Worm (Caenorhabditis elegans) whole organism, midembryonic: ENCODE results near the gene M163.8.
A peak's percentile ranks its signal among the peaks of the same experiment; 100 is the strongest.
"Not testable (repeated sequence)": the region's sequence is repeated elsewhere in the genome, so short reads cannot be mapped to it uniquely, and the experiment has no call there.

Experiments used
- T22C8.4 ChIP-seq: fragments of 200-800 bp; sonication (Bioruptor generic); IDR thresholded peaks from 2 replicates; pipeline ENCODE4 v1.3.6; 2022; ENCODE audit warnings: missing genetic modification characterization, missing compliant biosample characterization
- cog-1 ChIP-seq: sonication (generic microtip); optimal IDR thresholded peaks from 2 replicates; lab custom pipeline; 2016; ENCODE audit warnings: missing genetic modification characterization, missing compliant biosample characterization
- flt-1 ChIP-seq: fragments of 200-800 bp; sonication (Bioruptor generic); IDR thresholded peaks from 2 replicates; pipeline ENCODE4 v1.3.6; 2022; ENCODE audit warnings: missing genetic modification characterization, missing compliant biosample characterization
- klf-2 ChIP-seq: fragments of 200-800 bp; sonication (Bioruptor generic); conservative IDR thresholded peaks from 2 replicates; pipeline ENCODE4 v1.3.6; 2022; ENCODE audit warnings: missing genetic modification reagents, missing genetic modification characterization, missing compliant biosample characterization
- med-1 ChIP-seq: sonication (generic microtip); optimal IDR thresholded peaks from 2 replicates; lab custom pipeline; 2017; ENCODE audit warnings: missing genetic modification characterization, mild to moderate bottlenecking, missing compliant biosample characterization, antibody characterized with exemption, missing genetic modification reagents; ENCODE audit not compliant: insufficient read depth
- ref-1 ChIP-seq: fragments of 200-800 bp; sonication (Bioruptor generic); conservative IDR thresholded peaks from 2 replicates; pipeline ENCODE4 v1.3.6; 2022; ENCODE audit warnings: missing genetic modification reagents, missing genetic modification characterization, missing compliant biosample characterization
- tab-1 ChIP-seq: fragments of 200-800 bp; sonication (Bioruptor generic); IDR thresholded peaks from 2 replicates; pipeline ENCODE4 v1.3.6; 2022; ENCODE audit warnings: missing genetic modification characterization, missing compliant biosample characterization
- ztf-23 ChIP-seq: fragments of 200-800 bp; sonication (Bioruptor generic); IDR thresholded peaks from 2 replicates; pipeline ENCODE4 v1.3.6; 2022; ENCODE audit warnings: missing genetic modification reagents, missing genetic modification characterization, missing compliant biosample characterization
- ztf-29 ChIP-seq: fragments of 200-800 bp; sonication (Bioruptor generic); IDR thresholded peaks from 2 replicates; pipeline ENCODE4 v1.3.6; 2022; ENCODE audit warnings: missing genetic modification reagents, missing genetic modification characterization, missing compliant biosample characterization

Gene M163.8

DNA sequence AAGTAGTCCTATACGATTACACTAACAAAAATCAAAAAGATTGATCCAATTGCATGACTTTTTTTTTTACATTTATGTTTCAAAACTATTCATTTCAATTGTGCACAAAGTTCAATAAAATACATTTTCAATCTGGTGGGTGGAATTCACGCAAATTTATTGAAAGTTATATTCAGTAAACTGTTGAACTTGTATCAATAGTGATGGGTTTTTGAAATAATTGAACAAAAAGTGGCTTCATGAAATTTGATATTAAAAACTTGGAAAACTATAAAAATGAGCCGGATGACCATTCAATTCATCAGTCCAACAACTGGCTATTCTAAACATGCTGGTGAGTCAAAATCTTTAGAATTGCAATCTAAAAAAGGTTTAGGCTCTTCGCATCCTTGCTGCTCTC lies 38.3 kb downstream of the M163.8 start, which contains the start of gene nspc-16:
Gene nspc-16 (plus strand): TSS at position 301 of the 400 bp plus-strand sequence.
- TF ChIP-seq T22C8.4 (GFP tag; lab: Robert Waterston, UW): no peak
- no peak for TF ChIP-seq ztf-23 (GFP tag; lab: Robert Waterston, UW)

DNA sequence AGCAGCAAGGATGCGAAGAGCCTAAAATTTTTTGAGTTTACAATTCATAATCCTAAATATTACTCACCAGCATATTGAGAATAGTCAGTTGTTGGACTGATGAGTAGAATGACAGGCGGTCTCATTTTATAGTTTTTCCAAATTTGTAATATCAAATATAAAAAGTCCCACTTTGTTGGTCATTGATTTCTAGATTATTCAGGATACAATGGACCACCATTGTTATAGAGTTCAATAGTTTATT lies 40.1 kb downstream of the M163.8 start, which contains the start of gene nspc-17:
Gene nspc-17 (minus strand): TSS at position 101 of the 244 bp plus-strand sequence.
- TF ChIP-seq ztf-29 (GFP tag; lab: Robert Waterston, UW); flt-1; ref-1 (GFP tag; lab: Robert Waterston, UW): not testable (repeated sequence)

DNA sequence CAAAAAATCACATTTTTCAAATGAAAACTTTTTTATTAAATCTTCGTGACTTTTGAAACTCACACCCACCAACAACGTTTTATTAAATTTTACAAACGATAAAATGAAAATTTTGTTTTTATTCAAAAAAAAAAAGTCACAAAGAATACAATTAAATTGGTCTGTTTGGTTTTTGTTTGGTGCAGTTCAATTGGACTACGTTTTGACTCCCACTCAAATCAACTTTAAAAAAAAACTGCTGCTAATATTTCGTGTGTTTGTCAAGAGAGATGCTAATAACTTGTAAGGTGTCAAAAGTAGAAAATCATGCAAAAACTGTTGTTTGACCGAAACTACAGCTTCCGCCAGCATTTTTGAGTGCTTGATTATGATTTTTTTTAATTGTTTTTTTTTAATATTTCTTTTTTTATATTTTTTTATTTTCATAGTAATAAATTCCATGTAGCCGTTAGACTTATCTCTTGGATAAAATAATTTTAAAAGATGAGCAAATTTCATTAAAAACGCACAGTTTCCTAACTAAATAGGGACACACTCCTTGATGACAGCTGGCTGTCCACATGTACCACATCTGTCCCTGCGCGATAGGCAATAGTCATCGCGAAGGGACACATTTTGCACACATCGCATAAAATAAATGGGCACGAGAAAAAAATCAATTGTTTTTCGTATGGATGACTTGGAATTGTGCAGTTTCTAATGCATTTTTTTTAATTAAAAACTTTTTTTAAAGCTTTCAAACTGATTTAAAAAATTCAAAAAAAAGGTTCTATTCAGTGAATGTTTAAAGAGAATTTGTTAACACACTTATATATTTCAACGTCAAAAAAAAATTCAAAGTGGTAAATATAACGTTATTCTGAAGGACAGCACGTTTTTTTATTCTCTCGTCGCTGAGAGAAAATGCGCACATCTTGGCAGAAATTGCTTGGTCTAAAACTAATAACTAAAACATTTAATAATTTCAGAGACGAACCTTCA lies 40.7 kb downstream of the M163.8 start:
- TF ChIP-seq flt-1 (peak; percentile 89), cog-1 (peak; percentile 99), T22C8.4 (GFP tag; lab: Robert Waterston, UW) (peak; percentile 99), ref-1 (GFP tag; lab: Robert Waterston, UW) (no peak), ztf-23 (GFP tag; lab: Robert Waterston, UW) (peak; percentile 89), tab-1 (GFP tag; lab: Robert Waterston, UW) (no peak; the same call in 1 of the 2 replicates), klf-2 (GFP tag; lab: Robert Waterston, UW) (peak; percentile 55; the same call in 1 of the 2 replicates), ztf-29 (GFP tag; lab: Robert Waterston, UW) (peak; percentile 75), med-1 (GFP tag; lab: Kevin White, UChicago) (peak; percentile 46)

DNA sequence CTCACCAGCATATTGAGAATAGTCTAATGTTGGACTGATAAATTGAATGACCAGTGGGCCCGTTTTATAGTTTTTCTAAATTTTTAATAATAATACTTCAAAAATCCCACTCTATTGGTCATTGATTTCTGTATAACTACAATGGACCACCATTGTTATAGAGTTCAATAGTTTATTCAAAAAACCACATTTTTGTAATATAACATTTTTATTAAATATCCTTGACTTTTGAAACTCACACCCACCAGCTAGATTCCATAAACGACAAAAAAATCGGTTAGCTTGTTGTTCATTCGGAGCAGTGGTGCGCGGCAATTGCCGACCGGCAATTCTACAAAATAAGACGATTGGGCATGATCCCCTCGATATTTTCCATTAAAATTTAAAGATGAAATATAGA lies 42.6 kb downstream of the M163.8 start, which contains the start of gene nspc-18:
Gene nspc-18 (minus strand): TSS at position 101 of the 400 bp plus-strand sequence.
- TF ChIP-seq ztf-29 (GFP tag; lab: Robert Waterston, UW) (no peak), flt-1 (no peak), T22C8.4 (GFP tag; lab: Robert Waterston, UW) (no peak), tab-1 (GFP tag; lab: Robert Waterston, UW) (no peak), cog-1 (no peak), ref-1 (GFP tag; lab: Robert Waterston, UW) (no peak), ztf-23 (GFP tag; lab: Robert Waterston, UW) (no peak), klf-2 (GFP tag; lab: Robert Waterston, UW) (no peak), med-1 (GFP tag; lab: Kevin White, UChicago) (no peak)

DNA sequence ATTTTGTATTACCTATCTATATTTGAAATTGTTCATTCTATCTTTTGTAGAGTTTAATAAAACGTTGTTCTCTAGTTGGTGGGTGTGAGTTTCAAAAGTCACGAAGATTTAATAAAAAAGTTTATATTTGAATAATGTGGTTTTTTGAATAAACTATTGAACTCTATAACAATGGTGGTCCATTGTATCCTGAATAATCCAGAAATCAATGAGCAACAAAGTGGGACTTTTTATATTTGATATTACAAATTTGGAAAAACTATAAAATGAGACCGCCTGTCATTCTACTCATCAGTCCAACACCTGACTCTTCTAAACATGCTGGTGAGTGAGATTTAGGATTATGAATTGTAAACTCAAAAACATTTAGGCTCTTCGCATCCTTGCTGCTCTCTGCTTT lies 43.5 kb downstream of the M163.8 start, which contains the start of gene nspc-19:
Gene nspc-19 (plus strand): TSS at position 301 of the 400 bp plus-strand sequence.
- TF ChIP-seq med-1 (GFP tag; lab: Kevin White, UChicago); cog-1; tab-1 (GFP tag; lab: Robert Waterston, UW): not testable (repeated sequence)

DNA sequence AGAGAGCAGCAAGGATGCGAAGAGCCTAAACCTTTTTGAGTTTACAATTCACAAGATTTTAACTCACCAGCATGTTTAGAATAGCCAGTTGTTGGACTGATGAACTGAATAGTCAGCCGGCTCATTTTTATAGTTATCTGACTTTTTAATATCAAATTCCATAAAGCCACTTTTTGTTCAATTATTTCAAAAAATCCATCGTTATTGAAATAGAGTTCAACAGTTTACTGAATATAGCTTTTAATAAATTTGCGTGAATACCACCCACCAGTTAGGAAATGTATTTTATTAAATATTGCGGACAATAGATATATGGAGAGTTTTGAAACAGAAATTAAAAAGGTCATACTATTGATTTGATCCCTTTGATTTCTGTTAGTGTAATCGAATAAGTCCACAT lies 45.2 kb downstream of the M163.8 start, which contains the start of gene nspc-20:
Gene nspc-20 (minus strand): TSS at position 101 of the 400 bp plus-strand sequence.
- TF ChIP-seq klf-2 (GFP tag; lab: Robert Waterston, UW) (no peak), cog-1 (no peak), flt-1 (no peak), tab-1 (GFP tag; lab: Robert Waterston, UW) (no peak), ref-1 (GFP tag; lab: Robert Waterston, UW) (no peak), ztf-23 (GFP tag; lab: Robert Waterston, UW) (no peak), ztf-29 (GFP tag; lab: Robert Waterston, UW) (no peak), med-1 (GFP tag; lab: Kevin White, UChicago) (no peak), T22C8.4 (GFP tag; lab: Robert Waterston, UW) (no peak)

DNA sequence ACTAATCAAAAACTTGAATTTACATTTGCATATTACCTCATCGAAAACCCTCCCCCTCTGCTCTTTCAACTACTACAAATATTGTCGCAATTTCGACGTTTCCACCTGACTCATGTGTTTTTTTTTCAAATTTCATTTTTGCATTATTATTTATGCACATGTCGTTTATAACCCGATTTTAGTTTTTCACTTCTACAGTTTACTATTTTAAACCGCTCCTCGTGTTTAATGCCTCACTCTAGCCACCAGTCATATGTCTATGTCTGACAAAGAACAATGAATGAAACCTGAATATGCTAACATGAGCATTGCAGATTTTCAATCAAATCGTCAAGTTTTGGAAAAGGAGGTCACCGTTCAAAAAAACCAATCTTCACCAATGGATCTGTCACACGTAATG lies 49.2 kb downstream of the M163.8 start, which contains the start of gene T24C2.5:
Gene T24C2.5 (plus strand): TSS at position 301 of the 400 bp plus-strand sequence.
- TF ChIP-seq ztf-29 (GFP tag; lab: Robert Waterston, UW): no peak
- no peak for TF ChIP-seq med-1 (GFP tag; lab: Kevin White, UChicago)
- TF ChIP-seq flt-1: no peak
- no peak for TF ChIP-seq T22C8.4 (GFP tag; lab: Robert Waterston, UW)
- TF ChIP-seq klf-2 (GFP tag; lab: Robert Waterston, UW): no peak
- no peak for TF ChIP-seq ref-1 (GFP tag; lab: Robert Waterston, UW)
- TF ChIP-seq tab-1 (GFP tag; lab: Robert Waterston, UW): no peak
- no peak for TF ChIP-seq cog-1
- no peak for TF ChIP-seq ztf-23 (GFP tag; lab: Robert Waterston, UW)

DNA sequence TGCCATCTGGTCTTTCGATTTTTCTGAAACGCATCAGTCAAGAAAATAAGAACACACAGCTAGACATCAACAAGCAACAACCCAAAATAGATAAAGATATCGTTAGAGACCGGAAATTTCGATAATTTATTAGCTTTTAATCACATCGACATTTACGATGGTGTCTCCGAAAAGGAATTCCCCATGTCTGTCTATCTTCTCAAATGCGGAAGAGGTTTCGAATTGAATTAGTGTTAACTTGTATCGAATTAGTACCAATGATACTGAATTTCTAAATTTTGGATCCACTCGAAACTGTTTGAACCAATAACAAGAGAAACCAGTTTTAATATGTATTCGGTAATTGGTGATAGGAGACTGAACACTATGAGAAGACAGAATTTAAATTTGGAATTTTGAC lies 49.7 kb downstream of the M163.8 start:
- no peak for TF ChIP-seq ref-1 (GFP tag; lab: Robert Waterston, UW)
- no peak for TF ChIP-seq med-1 (GFP tag; lab: Kevin White, UChicago)
- TF ChIP-seq T22C8.4 (GFP tag; lab: Robert Waterston, UW): no peak
- no peak for TF ChIP-seq ztf-23 (GFP tag; lab: Robert Waterston, UW)
- TF ChIP-seq tab-1 (GFP tag; lab: Robert Waterston, UW): no peak
- TF ChIP-seq cog-1: no peak
- TF ChIP-seq flt-1: no peak
- TF ChIP-seq ztf-29 (GFP tag; lab: Robert Waterston, UW): no peak
- TF ChIP-seq klf-2 (GFP tag; lab: Robert Waterston, UW): no peak
